Worm (Caenorhabditis elegans): ENCODE data around the gene srt-39.

DNA sequence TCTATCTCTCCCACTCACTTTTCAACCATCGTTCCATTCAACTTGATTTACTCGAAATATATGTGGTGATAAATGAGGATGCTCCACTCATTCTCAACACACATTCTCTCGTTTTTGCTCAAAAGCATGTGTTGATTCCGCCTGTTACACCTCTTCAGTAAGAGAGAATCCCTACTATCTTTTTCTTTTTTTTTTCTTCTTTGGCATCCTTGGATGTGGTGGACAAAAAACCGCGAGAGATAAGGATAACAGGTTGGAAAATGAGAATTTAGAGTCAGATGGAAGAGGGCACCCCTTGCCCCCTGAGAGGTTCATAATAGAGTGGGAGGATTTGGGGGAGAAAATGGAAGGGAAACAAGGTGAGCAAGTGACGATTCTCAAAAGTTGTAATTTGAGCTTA is 5.7 kb upstream of the srt-39 start:
- TF ChIP-seq snpc-4 (tag; optimal IDR thresholded peaks at IDR 0.05) = no peak
- no peak for TF ChIP-seq nhr-11 (tag; optimal IDR thresholded peaks at IDR 0.05)
- no peak for TF ChIP-seq elt-2 (tag; optimal IDR thresholded peaks at IDR 0.05)
- TF ChIP-seq fos-1 (tag; optimal IDR thresholded peaks at IDR 0.05) = no peak
- TF ChIP-seq aly-2 (tag; optimal IDR thresholded peaks at IDR 0.05) = no peak
- TF ChIP-seq pha-4 (tag; optimal IDR thresholded peaks at IDR 0.05) = no peak
- no peak for TF ChIP-seq nhr-67 (tag; optimal IDR thresholded peaks at IDR 0.05)
- no peak for TF ChIP-seq zag-1 (tag; optimal IDR thresholded peaks at IDR 0.05)
- TF ChIP-seq lin-39 (tag; optimal IDR thresholded peaks at IDR 0.05) = no peak
